Fruit fly (Drosophila melanogaster) S2 (cell line): ENCODE measurements around the gene PH4alphaNE1.

Source experiments
- CG8478 ChIP-seq: fragments of >200 bp; optimal IDR thresholded peaks from 2 replicates; lab custom pipeline; 2018
- CTCF ChIP-seq, 2 experiments: fragments of >200 bp; optimal IDR thresholded peaks; 2 replicates each; lab custom pipeline; 2018

DNA sequence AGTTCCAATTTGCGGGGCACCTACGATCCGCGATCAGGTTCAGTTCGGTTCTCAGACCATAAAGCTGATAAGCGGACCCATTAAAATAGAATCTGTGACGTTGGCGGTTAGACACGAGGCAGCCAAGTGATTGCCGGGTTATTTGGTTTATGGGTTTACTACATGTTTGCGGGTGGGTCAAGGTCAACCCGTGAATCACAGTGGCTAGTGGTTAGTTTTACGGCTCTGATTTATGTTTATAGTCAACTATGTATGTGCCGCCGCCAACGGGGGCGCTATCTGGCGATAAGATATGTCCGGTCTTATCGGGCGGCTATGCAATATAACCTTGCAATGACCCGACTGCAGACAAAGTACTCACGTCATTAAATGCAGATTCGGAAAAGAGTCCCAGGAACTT is 50.7 kb downstream of the PH4alphaNE1 start:
- no peak for TF ChIP-seq CG8478 (lab: Kevin White, UChicago)
- no peak for TF ChIP-seq CTCF (optimal IDR thresholded peaks at IDR 0.05; lab: Kevin White, UChicago)
